Worm (Caenorhabditis elegans): Measurements from ENCODE around the gene sfxn-1.1.

DNA sequence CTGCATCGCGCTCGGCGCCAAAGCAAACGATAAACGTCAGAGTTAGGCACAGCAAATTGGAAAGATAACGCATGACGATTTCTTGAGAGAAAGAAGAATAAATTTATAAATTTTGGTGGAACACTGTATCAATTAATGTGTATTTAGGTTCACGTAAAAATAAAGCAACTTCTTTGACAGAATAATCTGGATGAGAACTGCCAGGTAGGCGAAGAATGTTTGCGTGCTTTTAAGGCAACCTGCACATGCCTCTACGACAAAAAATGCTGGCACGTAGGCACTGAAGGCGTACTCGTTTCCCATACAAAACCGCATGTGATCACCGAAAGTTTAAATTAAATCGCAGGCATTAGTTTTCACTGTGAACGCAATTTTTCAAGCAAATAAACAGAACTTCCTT lies 34.5 kb upstream of the sfxn-1.1 start, which contains the start of gene F35H8.1:
- no peak for TF ChIP-seq him-1 (tag; optimal IDR thresholded peaks at IDR 0.05)
- TF ChIP-seq dao-5 (tag; optimal IDR thresholded peaks at IDR 0.05): no peak

All from whole organism, L4/young adult.